Fruit fly (Drosophila melanogaster) whole organism, pupa: ENCODE data around the gene Lk.

ENCODE experiments used
- CG12605 ChIP-seq: fragments of 200-800 bp; sonication (Bioruptor generic); IDR thresholded peaks from 2 replicates; pipeline ENCODE4 v1.3.6; 2022; ENCODE audit warnings: missing biosample characterization, missing genetic modification characterization
- CG32121 ChIP-seq: fragments of 200-800 bp; sonication (Bioruptor generic); IDR thresholded peaks from 2 replicates; pipeline ENCODE4 v1.3.6; 2022; ENCODE audit warnings: missing biosample characterization, missing genetic modification characterization

- TF ChIP-seq CG12605 (GFP tag; lab: Robert Waterston, UW) (no peak), CG32121 (no peak)
Observed at dm6 chr3L:14559659-14560058, 905 bp downstream of the Lk start, which contains the start of gene CG34039.
